Fruit fly (Drosophila melanogaster) whole organism, embryonic: Measurements from ENCODE around the gene dob.
A peak's percentile ranks its signal among the peaks of the same experiment; 100 is the strongest.

ENCODE experiments used
- B-H2 ChIP-seq: fragments of 200-800 bp; sonication (Bioruptor generic); optimal IDR thresholded peaks from 2 replicates; lab custom pipeline; 2018; ENCODE audit warnings: missing biosample characterization, mild to moderate bottlenecking, missing genetic modification characterization
- CG10274 ChIP-seq: fragments of 200-800 bp; sonication (Bioruptor generic); optimal IDR thresholded peaks from 3 replicates; lab custom pipeline; 2017; ENCODE audit warnings: missing biosample characterization, mild to moderate bottlenecking, missing genetic modification characterization
- CG10565 ChIP-seq: fragments of 200-800 bp; sonication (Bioruptor generic); optimal IDR thresholded peaks from 3 replicates; lab custom pipeline; 2016; ENCODE audit warnings: missing biosample characterization, mild to moderate bottlenecking, missing genetic modification characterization
- CG10959 ChIP-seq: fragments of 200-800 bp; sonication (Bioruptor generic); IDR thresholded peaks from 2 replicates; pipeline ENCODE4 v1.3.6; 2022; ENCODE audit warnings: missing biosample characterization, missing genetic modification characterization
- CG10979 ChIP-seq: fragments of 200-800 bp; sonication (Bioruptor generic); optimal IDR thresholded peaks from 2 replicates; lab custom pipeline; 2018; ENCODE audit warnings: missing biosample characterization, mild to moderate bottlenecking, missing genetic modification characterization, moderate library complexity
- CG11723 ChIP-seq: fragments of 200-800 bp; sonication (Bioruptor generic); optimal IDR thresholded peaks from 2 replicates; lab custom pipeline; 2017; ENCODE audit warnings: missing biosample characterization, mild to moderate bottlenecking, missing genetic modification characterization
- CG1233 ChIP-seq: fragments of 200-800 bp; sonication (Bioruptor generic); optimal IDR thresholded peaks from 4 replicates; lab custom pipeline; 2018; ENCODE audit warnings: missing biosample characterization, mild to moderate bottlenecking, missing genetic modification characterization
- CG12744 ChIP-seq: fragments of 200-800 bp; sonication (Bioruptor generic); optimal IDR thresholded peaks from 2 replicates; lab custom pipeline; 2016; ENCODE audit warnings: missing biosample characterization, missing genetic modification characterization
- CG12769 ChIP-seq: fragments of 200-800 bp; sonication (Bioruptor generic); optimal IDR thresholded peaks from 2 replicates; lab custom pipeline; 2019; ENCODE audit warnings: missing biosample characterization, mild to moderate bottlenecking, missing genetic modification characterization, moderate library complexity
- CG13296 ChIP-seq: fragments of 200-800 bp; sonication (Bioruptor generic); optimal IDR thresholded peaks from 3 replicates; lab custom pipeline; 2018; ENCODE audit warnings: missing biosample characterization, mild to moderate bottlenecking, missing genetic modification characterization
- CG13624 ChIP-seq: fragments of 200-800 bp; sonication (Bioruptor generic); optimal IDR thresholded peaks from 2 replicates; lab custom pipeline; 2016; ENCODE audit warnings: missing biosample characterization, missing genetic modification characterization
- CG15269 ChIP-seq: fragments of 200-800 bp; sonication (Bioruptor generic); optimal IDR thresholded peaks from 2 replicates; lab custom pipeline; 2018; ENCODE audit warnings: missing biosample characterization, mild to moderate bottlenecking, missing genetic modification characterization, moderate library complexity
- CG15514 ChIP-seq: fragments of 200-800 bp; sonication (Bioruptor generic); optimal IDR thresholded peaks from 3 replicates; lab custom pipeline; 2017; ENCODE audit warnings: missing biosample characterization, missing genetic modification characterization, mild to moderate bottlenecking, moderate library complexity, missing genetic modification reagents
- CG15601 ChIP-seq: fragments of 200-800 bp; sonication (Bioruptor generic); optimal IDR thresholded peaks from 3 replicates; lab custom pipeline; 2019; ENCODE audit warnings: missing biosample characterization, mild to moderate bottlenecking, missing genetic modification characterization, moderate library complexity
- CG16813 ChIP-seq: fragments of 200-800 bp; sonication (Bioruptor generic); IDR thresholded peaks from 3 replicates; pipeline ENCODE4 v1.3.6; 2022; ENCODE audit warnings: missing biosample characterization, missing genetic modification characterization; ENCODE audit not compliant: partially characterized antibody
- CG18599 ChIP-seq: fragments of 200-800 bp; sonication (Bioruptor generic); optimal IDR thresholded peaks from 3 replicates; lab custom pipeline; 2017; ENCODE audit warnings: missing biosample characterization, missing genetic modification characterization, mild to moderate bottlenecking, moderate library complexity, missing genetic modification reagents
- CG2875 ChIP-seq: fragments of 200-800 bp; sonication (Bioruptor generic); optimal IDR thresholded peaks from 2 replicates; lab custom pipeline; 2017; ENCODE audit warnings: missing biosample characterization, mild to moderate bottlenecking, missing genetic modification characterization, missing genetic modification reagents
- CG31365 ChIP-seq: fragments of 200-800 bp; sonication (Bioruptor generic); optimal IDR thresholded peaks from 2 replicates; lab custom pipeline; 2018; ENCODE audit warnings: missing biosample characterization, mild to moderate bottlenecking, missing genetic modification characterization
- CG32767 ChIP-seq: fragments of 200-800 bp; sonication (Bioruptor generic); IDR thresholded peaks from 2 replicates; pipeline ENCODE4 v1.3.6; 2022; ENCODE audit warnings: missing biosample characterization, missing genetic modification characterization
- CG34422 ChIP-seq: fragments of 200-800 bp; sonication (Bioruptor generic); IDR thresholded peaks from 3 replicates; pipeline ENCODE4 v1.3.6; 2022; ENCODE audit warnings: missing biosample characterization, missing genetic modification characterization
- CG3995 ChIP-seq: fragments of 200-800 bp; sonication (Bioruptor generic); optimal IDR thresholded peaks from 3 replicates; lab custom pipeline; 2016; ENCODE audit warnings: missing biosample characterization, missing genetic modification characterization
- CG6689 ChIP-seq: fragments of 200-800 bp; sonication (Bioruptor generic); IDR thresholded peaks from 2 replicates; pipeline ENCODE4 v1.3.6; 2022; ENCODE audit warnings: missing biosample characterization, missing genetic modification characterization
- CG8359 ChIP-seq: fragments of 200-800 bp; sonication (Bioruptor generic); optimal IDR thresholded peaks from 2 replicates; lab custom pipeline; 2017; ENCODE audit warnings: missing biosample characterization, mild to moderate bottlenecking, missing genetic modification characterization, borderline replicate concordance
- CG8765 ChIP-seq: fragments of 200-800 bp; sonication (Bioruptor generic); IDR thresholded peaks from 2 replicates; pipeline ENCODE4 v1.3.6; 2022; ENCODE audit warnings: missing biosample characterization, missing genetic modification characterization
- CG9215 ChIP-seq: fragments of 200-800 bp; sonication (Bioruptor generic); IDR thresholded peaks from 2 replicates; pipeline ENCODE4 v1.3.6; 2022; ENCODE audit warnings: missing biosample characterization, missing genetic modification characterization
- CG9876 ChIP-seq: fragments of 200-800 bp; sonication (Bioruptor generic); optimal IDR thresholded peaks from 2 replicates; lab custom pipeline; 2016; ENCODE audit warnings: missing biosample characterization, missing genetic modification characterization
- Deaf1 ChIP-seq: fragments of 200-800 bp; optimal IDR thresholded peaks from 3 replicates; lab custom pipeline; 2019; ENCODE audit warnings: missing biosample characterization, mild to moderate bottlenecking, missing genetic modification characterization, moderate library complexity
- Dref ChIP-seq: fragments of 200-800 bp; sonication (Bioruptor generic); IDR thresholded peaks from 2 replicates; pipeline ENCODE4 v1.3.6; 2022; ENCODE audit warnings: missing biosample characterization, missing genetic modification characterization
- Fer2 ChIP-seq: fragments of 200-800 bp; sonication (Bioruptor generic); optimal IDR thresholded peaks from 2 replicates; lab custom pipeline; 2018; ENCODE audit warnings: missing biosample characterization, mild to moderate bottlenecking, missing genetic modification characterization, moderate library complexity
- Lhr ChIP-seq: fragments of 200-800 bp; sonication (Bioruptor generic); optimal IDR thresholded peaks from 3 replicates; lab custom pipeline; 2017; ENCODE audit warnings: mild to moderate bottlenecking, missing biosample characterization, missing genetic modification reagents, missing genetic modification characterization
- aop ChIP-seq: fragments of 200-800 bp; sonication (Bioruptor generic); IDR thresholded peaks from 2 replicates; pipeline ENCODE4 v1.3.6; 2022; ENCODE audit warnings: missing biosample characterization, missing genetic modification characterization
- bsh ChIP-seq, 2 experiments: fragments of 200-800 bp; sonication (Bioruptor generic); optimal IDR thresholded peaks; 2 replicates each; lab custom pipeline; 2017 to 2018; ENCODE audit warnings: mild to moderate bottlenecking in 2 of 2, missing biosample characterization in 2 of 2, missing genetic modification characterization in 2 of 2, moderate library complexity in 1 of 2
- chif ChIP-seq, 2 experiments: fragments of 200-800 bp; sonication (Bioruptor generic); optimal IDR thresholded peaks; 3 replicates each; lab custom pipeline; 2016; ENCODE audit warnings: missing biosample characterization in 2 of 2, missing genetic modification characterization in 2 of 2
- dan ChIP-seq: fragments of 200-800 bp; sonication (Bioruptor generic); IDR thresholded peaks from 2 replicates; pipeline ENCODE4 v1.3.6; 2022; ENCODE audit warnings: missing biosample characterization, missing genetic modification characterization
- fru ChIP-seq: fragments of >200 bp; optimal IDR thresholded peaks from 2 replicates; lab custom pipeline; 2017
- gcm ChIP-seq: fragments of 200-800 bp; sonication (Bioruptor generic); optimal IDR thresholded peaks from 2 replicates; lab custom pipeline; 2019; ENCODE audit warnings: missing biosample characterization, mild to moderate bottlenecking, missing genetic modification characterization, moderate library complexity
- gcm2 ChIP-seq: fragments of 200-800 bp; sonication (Bioruptor generic); optimal IDR thresholded peaks from 2 replicates; lab custom pipeline; 2016; ENCODE audit warnings: missing biosample characterization, missing genetic modification characterization
- gt ChIP-seq: fragments of 200-800 bp; sonication (Bioruptor generic); IDR thresholded peaks from 2 replicates; pipeline ENCODE4 v1.3.6; 2022; ENCODE audit warnings: missing biosample characterization, missing genetic modification characterization
- hth ChIP-seq: fragments of >200 bp; optimal IDR thresholded peaks from 2 replicates; lab custom pipeline; 2017; ENCODE audit warnings: inconsistent platforms
- kay ChIP-seq: fragments of 200-800 bp; sonication (Bioruptor generic); optimal IDR thresholded peaks from 2 replicates; lab custom pipeline; 2016; ENCODE audit warnings: missing biosample characterization, missing genetic modification characterization
- ken ChIP-seq: fragments of 200-800 bp; sonication (Bioruptor generic); IDR thresholded peaks from 3 replicates; pipeline ENCODE4 v1.3.6; 2022; ENCODE audit warnings: missing biosample characterization, missing genetic modification characterization
- lilli ChIP-seq: fragments of 200-800 bp; sonication (Bioruptor generic); optimal IDR thresholded peaks from 3 replicates; lab custom pipeline; 2016; ENCODE audit warnings: missing biosample characterization, missing genetic modification characterization
- oc ChIP-seq: fragments of 200-800 bp; sonication (Bioruptor generic); optimal IDR thresholded peaks from 2 replicates; lab custom pipeline; 2018; ENCODE audit warnings: missing biosample characterization, mild to moderate bottlenecking, missing genetic modification characterization, moderate library complexity
- pum ChIP-seq: fragments of 200-800 bp; sonication (Bioruptor generic); optimal IDR thresholded peaks from 2 replicates; lab custom pipeline; 2016; ENCODE audit warnings: missing biosample characterization, missing genetic modification characterization
- run ChIP-seq: fragments of 200-800 bp; sonication (Bioruptor generic); optimal IDR thresholded peaks from 3 replicates; lab custom pipeline; 2018; ENCODE audit warnings: missing biosample characterization, mild to moderate bottlenecking, missing genetic modification characterization
- salm ChIP-seq: fragments of 200-800 bp; sonication (Bioruptor generic); optimal IDR thresholded peaks from 2 replicates; lab custom pipeline; 2018; ENCODE audit warnings: missing biosample characterization, mild to moderate bottlenecking, missing genetic modification characterization
- sc ChIP-seq, 3 experiments: fragments of >200 bp in 2 of 3; fragments of 200-800 bp in 1 of 3; sonication (Bioruptor generic) in 1 of 3; optimal IDR thresholded peaks; 2 replicates in 2 of 3; 3 replicates in 1 of 3; lab custom pipeline; 2017; ENCODE audit warnings: mild to moderate bottlenecking in 1 of 3, missing biosample characterization in 1 of 3, missing genetic modification characterization in 1 of 3, missing genetic modification reagents in 1 of 3
- sd ChIP-seq: fragments of 200-800 bp; sonication (Bioruptor generic); optimal IDR thresholded peaks from 3 replicates; lab custom pipeline; 2018; ENCODE audit warnings: missing biosample characterization, mild to moderate bottlenecking, missing genetic modification characterization, moderate library complexity
- trem ChIP-seq: fragments of 200-800 bp; optimal IDR thresholded peaks from 3 replicates; lab custom pipeline; 2019; ENCODE audit warnings: missing biosample characterization, mild to moderate bottlenecking, missing genetic modification characterization, moderate library complexity

The dob gene

dm6 chrX:15084580-15085138 lies 17.9 kb downstream of the dob start, which contains the start of gene Cox17:
TSS of gene Cox17 (minus strand) at chrX:15084699.
- TF ChIP-seq CG16813 (GFP tag; lab: Robert Waterston, UW): peak; percentile 70
- TF ChIP-seq kay: peak; percentile 62
- no peak; the same call in 1 of the 2 replicates for TF ChIP-seq gt (GFP tag; lab: Robert Waterston, UW)
- peak; percentile 83 for TF ChIP-seq CG15269 (tag; lab: Kevin White, UChicago)
- no peak for TF ChIP-seq CG8359 (GFP tag; lab: Kevin White, UChicago)
- TF ChIP-seq fru (lab: Kevin White, UChicago): no peak
- no peak; the same call in 1 of the 2 replicates for TF ChIP-seq CG32767 (GFP tag; lab: Robert Waterston, UW)
- TF ChIP-seq gcm2 (GFP tag; lab: Kevin White, UChicago): peak; percentile 32
- peak; percentile 64 for TF ChIP-seq pum
- peak; percentile 89 for TF ChIP-seq trem (tag; lab: Kevin White, UChicago)
- TF ChIP-seq Lhr: peak; percentile 47
- no peak for TF ChIP-seq hth (lab: Kevin White, UChicago)
- peak; percentile 37 to 60 for TF ChIP-seq bsh (GFP tag; optimal IDR thresholded peaks at IDR 0.05; lab: Kevin White, UChicago)
- peak; percentile 77 for TF ChIP-seq CG13296 (GFP tag; lab: Kevin White, UChicago)
- peak; percentile 71 for TF ChIP-seq CG15514 (GFP tag; lab: Kevin White, UChicago)
- TF ChIP-seq CG1233 (GFP tag; lab: Kevin White, UChicago): peak; percentile 78
- TF ChIP-seq Dref: peak; percentile 49
- TF ChIP-seq CG9215: peak; percentile 67; the same call in 1 of the 2 replicates
- TF ChIP-seq CG11723 (GFP tag; lab: Kevin White, UChicago): peak; percentile 70
- peak; percentile 85 for TF ChIP-seq lilli (GFP tag; lab: Kevin White, UChicago)
- TF ChIP-seq ken (GFP tag; lab: Robert Waterston, UW): peak; percentile 69; the same call in 2 of the 3 replicates
- peak; percentile 27 to 78 for TF ChIP-seq chif (GFP tag; optimal IDR thresholded peaks at IDR 0.05; lab: Kevin White, UChicago)
- TF ChIP-seq run (tag; lab: Kevin White, UChicago): peak; percentile 55
- peak; percentile 38 for TF ChIP-seq Fer2
- TF ChIP-seq CG10959 (GFP tag; lab: Robert Waterston, UW): 0 out of 2 replicates have a peak, but pooled peaks have one; percentile 38
- TF ChIP-seq CG8765: no peak
- peak; percentile 69 for TF ChIP-seq gcm (GFP tag; lab: Kevin White, UChicago)
- peak; percentile 65 for TF ChIP-seq Deaf1 (tag; lab: Kevin White, UChicago)
- TF ChIP-seq CG34422: peak; percentile 49; the same call in 2 of the 3 replicates
- TF ChIP-seq CG6689: peak; percentile 74
- peak; percentile 58 for TF ChIP-seq CG3995
- TF ChIP-seq sc (optimal IDR thresholded peaks at IDR 0.05; lab: Kevin White, UChicago): no peak
- peak; percentile 63 for TF ChIP-seq sc (GFP tag; optimal IDR thresholded peaks at IDR 0.05; lab: Kevin White, UChicago)
- TF ChIP-seq CG9876: peak; percentile 57
- TF ChIP-seq CG10565 (GFP tag; lab: Kevin White, UChicago): no peak
- peak; percentile 83 for TF ChIP-seq CG18599
- TF ChIP-seq salm (tag; lab: Kevin White, UChicago): peak; percentile 6
- peak; percentile 79 for TF ChIP-seq CG10979 (tag; lab: Kevin White, UChicago)
- TF ChIP-seq aop (GFP tag; lab: Robert Waterston, UW): no peak
- peak; percentile 41 for TF ChIP-seq CG12744 (GFP tag; lab: Kevin White, UChicago)
- peak; percentile 19 for TF ChIP-seq oc (tag; lab: Kevin White, UChicago)
- TF ChIP-seq CG31365: no peak
- TF ChIP-seq CG10274 (GFP tag; lab: Kevin White, UChicago): peak; percentile 55
- TF ChIP-seq B-H2 (GFP tag; lab: Kevin White, UChicago): peak; percentile 82
- peak; percentile 39 for TF ChIP-seq CG12769
- peak; percentile 55 for TF ChIP-seq CG13624
- peak; percentile 67 for TF ChIP-seq CG2875 (GFP tag; lab: Kevin White, UChicago)
- TF ChIP-seq CG15601 (tag; lab: Kevin White, UChicago): peak; percentile 76
- no peak for TF ChIP-seq dan
- peak; percentile 63 for TF ChIP-seq sd (tag; lab: Kevin White, UChicago)
